Worm (Caenorhabditis elegans) whole organism, L4 larva: ENCODE data around the gene cutl-5.

Source experiments
- T20F7.1 ChIP-seq: fragments of 200-800 bp; sonication (Bioruptor generic); optimal IDR thresholded peaks from 2 replicates; lab custom pipeline; 2018; ENCODE audit warnings: mild to moderate bottlenecking, missing genetic modification characterization, missing compliant biosample characterization
- Y105C5A.15 ChIP-seq: fragments of 200-800 bp; sonication (Bioruptor generic); IDR thresholded peaks from 2 replicates; pipeline ENCODE4 v1.3.6; 2022; ENCODE audit warnings: missing genetic modification characterization, missing compliant biosample characterization
- ZK337.2 ChIP-seq: fragments of 200-800 bp; sonication (Bioruptor generic); IDR thresholded peaks from 2 replicates; pipeline ENCODE4 v1.3.6; 2022; ENCODE audit warnings: missing genetic modification reagents, missing genetic modification characterization, missing compliant biosample characterization
- ceh-20 ChIP-seq: fragments of 200-800 bp; sonication (Bioruptor generic); IDR thresholded peaks from 2 replicates; pipeline ENCODE4 v1.3.6; 2022; ENCODE audit warnings: missing genetic modification reagents, missing genetic modification characterization, missing compliant biosample characterization
- daf-16 ChIP-seq, 3 experiments: sonication (generic microtip); optimal IDR thresholded peaks; 2 replicates each; lab custom pipeline; 2016 to 2017; ENCODE audit warnings: missing genetic modification characterization in 3 of 3, missing genetic modification reagents in 3 of 3, mild to moderate bottlenecking in 2 of 3, missing compliant biosample characterization in 2 of 3, missing biosample characterization in 1 of 3, moderate library complexity in 1 of 3
- daf-19 ChIP-seq: fragments of 200-800 bp; sonication (Bioruptor generic); conservative IDR thresholded peaks from 2 replicates; pipeline ENCODE4 v1.3.6; 2022; ENCODE audit warnings: missing genetic modification characterization, missing compliant biosample characterization
- dmd-6 ChIP-seq: fragments of 200-800 bp; sonication (Bioruptor generic); IDR thresholded peaks from 2 replicates; pipeline ENCODE4 v1.3.6; 2022; ENCODE audit warnings: missing genetic modification reagents, missing genetic modification characterization, missing compliant biosample characterization
- dpl-1 ChIP-seq: fragments of 150-350 bp; optimal IDR thresholded peaks from 2 replicates; lab custom pipeline; 2014; ENCODE audit warnings: missing biosample characterization, missing genetic modification reagents, missing genetic modification characterization
- dve-1 ChIP-seq: sonication (generic microtip); optimal IDR thresholded peaks from 2 replicates; lab custom pipeline; 2017; ENCODE audit warnings: antibody characterized with exemption, mild to moderate bottlenecking, missing genetic modification characterization, missing compliant biosample characterization; ENCODE audit not compliant: insufficient read depth
- fkh-10 ChIP-seq: fragments of 150-350 bp; optimal IDR thresholded peaks from 2 replicates; lab custom pipeline; 2014; ENCODE audit warnings: missing biosample characterization, missing genetic modification reagents, missing genetic modification characterization
- hif-1 ChIP-seq, 2 experiments: sonication (generic microtip); optimal IDR thresholded peaks; 2 replicates each; lab custom pipeline; 2016 to 2017; ENCODE audit warnings: missing compliant biosample characterization in 2 of 2, missing genetic modification characterization in 2 of 2, missing genetic modification reagents in 2 of 2, missing genotype in 2 of 2, mild to moderate bottlenecking in 1 of 2
- hlh-11 ChIP-seq: fragments of 200-800 bp; sonication (Bioruptor generic); optimal IDR thresholded peaks from 2 replicates; lab custom pipeline; 2018; ENCODE audit warnings: mild to moderate bottlenecking, missing genetic modification characterization, missing compliant biosample characterization
- hlh-30 ChIP-seq: sonication (generic microtip); optimal IDR thresholded peaks from 2 replicates; lab custom pipeline; 2017; ENCODE audit warnings: antibody characterized with exemption, mild to moderate bottlenecking, missing genetic modification characterization, missing compliant biosample characterization; ENCODE audit not compliant: insufficient read depth
- hmg-1.1 ChIP-seq: fragments of 200-800 bp; sonication (Bioruptor generic); IDR thresholded peaks from 2 replicates; pipeline ENCODE4 v1.3.6; 2022; ENCODE audit warnings: missing genetic modification reagents, missing genetic modification characterization, missing compliant biosample characterization
- lin-1 ChIP-seq: fragments of 200-800 bp; sonication (Bioruptor generic); IDR thresholded peaks from 2 replicates; pipeline ENCODE4 v1.3.6; 2022; ENCODE audit warnings: missing genetic modification reagents, missing genetic modification characterization, missing compliant biosample characterization
- lin-13 ChIP-seq: fragments of 150-350 bp; optimal IDR thresholded peaks from 2 replicates; lab custom pipeline; 2014; ENCODE audit warnings: missing biosample characterization, missing genetic modification reagents, missing genetic modification characterization
- lin-38 ChIP-seq: fragments of 200-800 bp; sonication (Bioruptor generic); IDR thresholded peaks from 2 replicates; pipeline ENCODE4 v1.3.6; 2022; ENCODE audit warnings: missing genetic modification reagents, missing genetic modification characterization, missing compliant biosample characterization
- lir-3 ChIP-seq: sonication (generic microtip); optimal IDR thresholded peaks from 2 replicates; lab custom pipeline; 2016; ENCODE audit warnings: mild to moderate bottlenecking, missing genetic modification characterization, missing compliant biosample characterization
- lsy-2 ChIP-seq, 2 experiments: fragments of 150-350 bp in 1 of 2; sonication (generic microtip) in 1 of 2; optimal IDR thresholded peaks; 2 replicates each; lab custom pipeline; 2014 to 2017; ENCODE audit warnings: missing biosample characterization in 2 of 2, missing genetic modification characterization in 2 of 2
- mdl-1 ChIP-seq, 2 experiments: fragments of 150-350 bp in 1 of 2; sonication (generic microtip) in 1 of 2; optimal IDR thresholded peaks; 2 replicates each; lab custom pipeline; 2014 to 2017; ENCODE audit warnings: missing biosample characterization in 2 of 2, missing genetic modification characterization in 2 of 2
- mdt-29 ChIP-seq: fragments of 200-800 bp; sonication (Bioruptor generic); IDR thresholded peaks from 2 replicates; pipeline ENCODE4 v1.3.6; 2022; ENCODE audit warnings: missing genetic modification reagents, missing genetic modification characterization, missing compliant biosample characterization
- mep-1 ChIP-seq: fragments of 150-350 bp; sonication (generic microtip); optimal IDR thresholded peaks from 3 replicates; lab custom pipeline; 2014; ENCODE audit warnings: missing biosample characterization, missing genetic modification characterization
- mes-2 ChIP-seq: sonication (generic microtip); optimal IDR thresholded peaks from 2 replicates; lab custom pipeline; 2016; ENCODE audit warnings: missing genotype, mild to moderate bottlenecking, missing genetic modification characterization, missing compliant biosample characterization; ENCODE audit not compliant: poor library complexity, severe bottlenecking
- mxl-3 ChIP-seq: fragments of 200-800 bp; sonication (Bioruptor generic); optimal IDR thresholded peaks from 2 replicates; lab custom pipeline; 2018; ENCODE audit warnings: mild to moderate bottlenecking, missing genetic modification characterization, missing compliant biosample characterization
- nhr-10 ChIP-seq: fragments of 150-350 bp; optimal IDR thresholded peaks from 2 replicates; lab custom pipeline; 2014; ENCODE audit warnings: missing biosample characterization, missing genetic modification characterization
- nhr-11 ChIP-seq: fragments of 150-350 bp; optimal IDR thresholded peaks from 2 replicates; lab custom pipeline; 2014; ENCODE audit warnings: missing biosample characterization, missing genetic modification characterization
- nhr-28 ChIP-seq: fragments of 150-350 bp; optimal IDR thresholded peaks from 2 replicates; lab custom pipeline; 2014; ENCODE audit warnings: missing biosample characterization, missing genetic modification characterization
- nhr-42 ChIP-seq: fragments of 200-800 bp; sonication (Bioruptor generic); IDR thresholded peaks from 2 replicates; pipeline ENCODE4 v1.3.6; 2022; ENCODE audit warnings: missing genetic modification characterization, missing compliant biosample characterization
- nhr-48 ChIP-seq: sonication (generic microtip); optimal IDR thresholded peaks from 2 replicates; lab custom pipeline; 2016; ENCODE audit warnings: mild to moderate bottlenecking, missing genetic modification characterization, missing compliant biosample characterization
- nhr-77 ChIP-seq: fragments of 150-350 bp; optimal IDR thresholded peaks from 2 replicates; lab custom pipeline; 2014; ENCODE audit warnings: missing biosample characterization, missing genetic modification characterization
- pha-4 ChIP-seq, 2 experiments: fragments of 150-350 bp in 1 of 2; fragments of 200-800 bp in 1 of 2; sonication (Bioruptor generic) in 1 of 2; IDR thresholded peaks in 1 of 2; optimal IDR thresholded peaks in 1 of 2; 2 replicates each; pipeline versions ENCODE4 v1.3.6 to Lab custom; 2014 to 2022; ENCODE audit warnings: missing genetic modification characterization in 2 of 2, missing genetic modification reagents in 2 of 2, missing biosample characterization in 1 of 2, missing compliant biosample characterization in 1 of 2
- php-3 ChIP-seq: fragments of 200-800 bp; sonication (Bioruptor generic); IDR thresholded peaks from 2 replicates; pipeline ENCODE4 v1.3.6; 2022; ENCODE audit warnings: missing genetic modification reagents, missing genetic modification characterization, missing compliant biosample characterization
- pqm-1 ChIP-seq: sonication (generic microtip); optimal IDR thresholded peaks from 2 replicates; lab custom pipeline; 2017; ENCODE audit warnings: missing biosample characterization, missing genetic modification characterization
- rbr-2 ChIP-seq: sonication (generic microtip); optimal IDR thresholded peaks from 2 replicates; lab custom pipeline; 2016; ENCODE audit warnings: missing genotype, missing genetic modification characterization, missing compliant biosample characterization
- saeg-2 ChIP-seq: fragments of 200-800 bp; sonication (Bioruptor generic); IDR thresholded peaks from 2 replicates; pipeline ENCODE4 v1.3.6; 2022; ENCODE audit warnings: missing genetic modification reagents, missing genetic modification characterization, missing compliant biosample characterization
- snpc-4 ChIP-seq: fragments of 150-350 bp; optimal IDR thresholded peaks from 2 replicates; lab custom pipeline; 2014; ENCODE audit warnings: missing biosample characterization, missing genetic modification characterization
- spr-1 ChIP-seq: sonication (generic microtip); optimal IDR thresholded peaks from 2 replicates; lab custom pipeline; 2016; ENCODE audit warnings: mild to moderate bottlenecking, missing genetic modification characterization, missing compliant biosample characterization
- spr-3 ChIP-seq: fragments of 200-800 bp; sonication (Bioruptor generic); optimal IDR thresholded peaks from 2 replicates; lab custom pipeline; 2018; ENCODE audit warnings: mild to moderate bottlenecking, missing genetic modification characterization, missing compliant biosample characterization
- tra-1 ChIP-seq: fragments of 200-800 bp; sonication (Bioruptor generic); IDR thresholded peaks from 2 replicates; pipeline ENCODE4 v1.3.6; 2022; ENCODE audit warnings: missing genetic modification reagents, missing genetic modification characterization, missing compliant biosample characterization
- unc-130 ChIP-seq: sonication (generic microtip); optimal IDR thresholded peaks from 2 replicates; lab custom pipeline; 2016; ENCODE audit warnings: missing genetic modification reagents, missing genetic modification characterization, missing compliant biosample characterization
- unc-39 ChIP-seq: sonication (generic microtip); optimal IDR thresholded peaks from 2 replicates; lab custom pipeline; 2017; ENCODE audit warnings: missing biosample characterization, missing genetic modification characterization
- vab-7 ChIP-seq: fragments of 200-800 bp; sonication (Bioruptor generic); IDR thresholded peaks from 2 replicates; pipeline ENCODE4 v1.3.6; 2022; ENCODE audit warnings: missing genetic modification reagents, missing genetic modification characterization, missing compliant biosample characterization
- zag-1 ChIP-seq: fragments of 150-350 bp; optimal IDR thresholded peaks from 2 replicates; lab custom pipeline; 2014; ENCODE audit warnings: missing biosample characterization, missing genetic modification characterization
- zfp-2 ChIP-seq: sonication (generic microtip); optimal IDR thresholded peaks from 2 replicates; lab custom pipeline; 2016; ENCODE audit warnings: mild to moderate bottlenecking, missing genetic modification characterization, missing compliant biosample characterization
- zfp-3 ChIP-seq: fragments of 200-800 bp; sonication (Bioruptor generic); conservative IDR thresholded peaks from 2 replicates; pipeline ENCODE4 v1.3.6; 2022; ENCODE audit warnings: missing genetic modification reagents, missing genetic modification characterization, missing compliant biosample characterization

cutl-5 gene

DNA sequence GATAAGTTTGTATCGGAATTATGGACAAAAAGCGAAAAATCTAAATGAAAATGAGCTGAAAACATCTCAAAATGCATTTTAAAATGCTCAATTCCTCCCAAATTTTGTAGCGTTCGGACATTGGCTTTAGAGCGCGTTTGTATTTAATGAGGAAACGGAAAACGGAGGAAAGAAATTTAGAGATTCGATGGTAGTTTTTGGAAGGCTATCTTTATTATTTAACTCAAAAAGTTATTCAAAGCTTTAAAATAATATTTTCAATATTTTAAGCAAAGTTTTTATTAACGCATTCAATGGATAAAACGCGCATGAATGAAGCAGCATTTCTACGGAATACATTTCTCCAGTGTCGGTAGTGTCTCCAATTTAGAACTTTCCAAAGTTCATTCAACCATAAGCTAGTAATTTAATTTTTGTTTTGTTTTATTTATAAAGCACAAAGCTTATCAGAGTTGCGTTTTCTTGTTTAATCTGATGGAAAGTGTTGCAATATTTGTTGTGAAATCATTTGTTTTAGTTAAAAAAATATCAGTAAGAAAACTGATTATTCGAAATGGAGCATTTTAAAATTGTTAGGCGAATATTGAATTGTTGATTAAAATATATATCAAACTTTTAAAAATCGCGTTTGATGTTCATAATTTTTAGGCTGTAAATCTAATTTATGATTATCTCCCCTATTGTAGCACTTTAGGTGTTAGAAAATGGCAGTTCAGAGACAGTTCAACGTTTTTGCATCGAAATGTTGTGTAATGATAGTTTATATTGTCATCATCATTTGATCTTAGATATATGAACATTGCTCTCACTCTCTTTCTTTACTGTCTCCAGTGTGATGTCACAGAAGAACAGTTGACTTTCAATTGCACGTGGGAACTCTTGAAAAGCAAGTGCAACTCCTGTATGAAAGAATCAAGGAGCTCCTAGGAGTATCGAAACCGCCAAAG is 42.8 kb downstream of the cutl-5 start:
- peak; percentile 68; the same call in 1 of the 2 replicates for TF ChIP-seq lin-1 (GFP tag; lab: Robert Waterston, UW)
- peak; percentile 21 for TF ChIP-seq lin-13 (GFP tag; lab: Kevin White, UChicago)
- no peak for TF ChIP-seq zag-1 (tag; lab: Kevin White, UChicago)
- TF ChIP-seq lsy-2 (tag; optimal IDR thresholded peaks at IDR 0.05; lab: Kevin White, UChicago): peak; percentile 21 to 81
- peak; percentile 73 for TF ChIP-seq hlh-30
- TF ChIP-seq tra-1: peak; percentile 69; the same call in 1 of the 2 replicates
- peak; percentile 32; the same call in 1 of the 2 replicates for TF ChIP-seq vab-7 (GFP tag; lab: Robert Waterston, UW)
- peak; percentile 11 for TF ChIP-seq unc-130 (GFP tag; lab: Kevin White, UChicago)
- TF ChIP-seq daf-16 (GFP tag; optimal IDR thresholded peaks at IDR 0.05; lab: Kevin White, UChicago): no peak
- peak; percentile 59 for TF ChIP-seq daf-16 (tag; optimal IDR thresholded peaks at IDR 0.05; lab: Kevin White, UChicago)
- TF ChIP-seq Y105C5A.15 (GFP tag; lab: Robert Waterston, UW): no peak
- TF ChIP-seq ZK337.2 (GFP tag; lab: Robert Waterston, UW): no peak
- peak; percentile 15 for TF ChIP-seq fkh-10 (GFP tag; lab: Kevin White, UChicago)
- TF ChIP-seq nhr-10 (tag; lab: Kevin White, UChicago): peak; percentile 75
- no peak for TF ChIP-seq daf-19 (GFP tag; lab: Robert Waterston, UW)
- TF ChIP-seq nhr-77 (tag; lab: Kevin White, UChicago): peak; percentile 38
- no peak for TF ChIP-seq nhr-42 (GFP tag; lab: Robert Waterston, UW)
- peak; percentile 53; the same call in 1 of the 2 replicates for TF ChIP-seq ceh-20 (GFP tag; lab: Robert Waterston, UW)
- TF ChIP-seq nhr-28 (tag; lab: Kevin White, UChicago): peak; percentile 65
- TF ChIP-seq nhr-11 (tag; lab: Kevin White, UChicago): peak; percentile 98
- peak; percentile 91 for TF ChIP-seq dmd-6 (GFP tag; lab: Robert Waterston, UW)
- TF ChIP-seq snpc-4 (tag; lab: Kevin White, UChicago): no peak
- TF ChIP-seq zfp-2 (tag; lab: Kevin White, UChicago): no peak
- peak in 1 of 2 experiments; percentile 47 for TF ChIP-seq mdl-1 (tag; optimal IDR thresholded peaks at IDR 0.05; lab: Kevin White, UChicago)
- TF ChIP-seq dve-1 (tag; lab: Kevin White, UChicago): peak; percentile 80
- peak; percentile 84 for TF ChIP-seq php-3 (GFP tag; lab: Robert Waterston, UW)
- peak; percentile 77 for TF ChIP-seq mes-2
- peak; percentile 32 for TF ChIP-seq nhr-48 (tag; lab: Kevin White, UChicago)
- no peak for TF ChIP-seq spr-3 (GFP tag; lab: Kevin White, UChicago)
- no peak for TF ChIP-seq zfp-3 (GFP tag; lab: Robert Waterston, UW)
- no peak for TF ChIP-seq spr-1 (tag; lab: Kevin White, UChicago)
- peak; percentile 43 for TF ChIP-seq mxl-3
- TF ChIP-seq hmg-1.1 (GFP tag; lab: Robert Waterston, UW): 0 out of 2 replicates have a peak, but pooled peaks have one; percentile 23
- TF ChIP-seq mep-1 (tag; lab: Kevin White, UChicago): peak; percentile 57
- TF ChIP-seq hlh-11: peak; percentile 78
- peak; percentile 59 for TF ChIP-seq dpl-1
- no peak for TF ChIP-seq unc-39
- no peak for TF ChIP-seq lir-3 (tag; lab: Kevin White, UChicago)
- peak; percentile 53; the same call in 1 of the 2 replicates for TF ChIP-seq mdt-29 (GFP tag; lab: Robert Waterston, UW)
- TF ChIP-seq lin-38: peak; percentile 89
- peak; percentile 56 for TF ChIP-seq rbr-2 (tag; lab: Kevin White, UChicago)
- peak in 1 of 2 experiments; percentile 72 for TF ChIP-seq hif-1 (tag; optimal IDR thresholded peaks at IDR 0.05; lab: Kevin White, UChicago)
- no peak for TF ChIP-seq pha-4 (GFP tag; IDR thresholded peaks at IDR 0.05; lab: Robert Waterston, UW)
- TF ChIP-seq pha-4 (tag; optimal IDR thresholded peaks at IDR 0.05; lab: Kevin White, UChicago): peak; percentile 35
- TF ChIP-seq T20F7.1 (GFP tag; lab: Kevin White, UChicago): peak; percentile 72
- TF ChIP-seq pqm-1 (tag; lab: Kevin White, UChicago): no peak
- no peak for TF ChIP-seq saeg-2 (GFP tag; lab: Robert Waterston, UW)
- TF ChIP-seq, all 104 proteins: peak for 31
